Worm (Caenorhabditis elegans) whole organism, L3 larva: ENCODE data around the gene E02H1.5.

Experiments used
- ama-1 ChIP-seq: fragments of 150-350 bp; optimal IDR thresholded peaks from 2 replicates; lab custom pipeline; 2018
- elt-1 ChIP-seq: fragments of 150-350 bp; optimal IDR thresholded peaks from 2 replicates; lab custom pipeline; 2014; ENCODE audit warnings: missing biosample characterization, missing genetic modification characterization
- elt-3 ChIP-seq, 3 experiments: fragments of 150-350 bp in 1 of 3; sonication (generic microtip) in 2 of 3; optimal IDR thresholded peaks; 2 replicates in 2 of 3; 4 replicates in 1 of 3; lab custom pipeline; 2014 to 2017; ENCODE audit warnings: missing biosample characterization in 3 of 3, missing genetic modification characterization in 3 of 3
- eor-1 ChIP-seq, 2 experiments: fragments of 150-350 bp; optimal IDR thresholded peaks; 2 replicates each; lab custom pipeline; 2014 to 2018; ENCODE audit warnings: missing biosample characterization in 2 of 2, missing genetic modification characterization in 2 of 2
- fos-1 ChIP-seq: fragments of 150-350 bp; optimal IDR thresholded peaks from 2 replicates; lab custom pipeline; 2014; ENCODE audit warnings: missing biosample characterization, missing genetic modification characterization
- hmg-11 ChIP-seq: sonication (generic microtip); optimal IDR thresholded peaks from 2 replicates; lab custom pipeline; 2016; ENCODE audit warnings: missing genetic modification characterization, missing compliant biosample characterization
- nhr-11 ChIP-seq: fragments of 150-350 bp; optimal IDR thresholded peaks from 2 replicates; lab custom pipeline; 2014; ENCODE audit warnings: missing biosample characterization, missing genetic modification characterization
- nhr-237 ChIP-seq: fragments of 150-350 bp; optimal IDR thresholded peaks from 2 replicates; lab custom pipeline; 2014; ENCODE audit warnings: missing biosample characterization, missing genetic modification characterization
- nhr-28 ChIP-seq: fragments of 150-350 bp; optimal IDR thresholded peaks from 2 replicates; lab custom pipeline; 2014; ENCODE audit warnings: missing biosample characterization, missing genetic modification characterization
- nhr-77 ChIP-seq: fragments of 150-350 bp; optimal IDR thresholded peaks from 2 replicates; lab custom pipeline; 2014; ENCODE audit warnings: missing biosample characterization, missing genetic modification characterization
- skn-1 ChIP-seq: fragments of 150-350 bp; optimal IDR thresholded peaks from 2 replicates; lab custom pipeline; 2014; ENCODE audit warnings: missing biosample characterization, missing genetic modification characterization
- snpc-4 ChIP-seq: fragments of 150-350 bp; optimal IDR thresholded peaks from 2 replicates; lab custom pipeline; 2014; ENCODE audit warnings: missing biosample characterization, missing genetic modification characterization
- unc-39 ChIP-seq: sonication (generic microtip); optimal IDR thresholded peaks from 4 replicates; lab custom pipeline; 2017; ENCODE audit warnings: missing biosample characterization, missing genetic modification characterization
- unc-62 ChIP-seq: fragments of 150-350 bp; sonication (generic microtip); optimal IDR thresholded peaks from 4 replicates; lab custom pipeline; 2014; ENCODE audit warnings: missing biosample characterization, missing genetic modification reagents, missing genetic modification characterization

- TF ChIP-seq unc-39 (tag; lab: Kevin White, UChicago) (no peak), nhr-77 (tag; lab: Kevin White, UChicago) (no peak), nhr-28 (no peak), eor-1 (tag; optimal IDR thresholded peaks at IDR 0.05; lab: Kevin White, UChicago) (no peak), elt-3 (tag; optimal IDR thresholded peaks at IDR 0.05; lab: Kevin White, UChicago) (peak in 1 of 3 experiments; percentile 43), ama-1 (lab: Kevin White, UChicago) (peak; percentile 81), elt-1 (tag; lab: Kevin White, UChicago) (no peak), unc-62 (GFP tag; lab: Kevin White, UChicago) (no peak), nhr-11 (tag; lab: Kevin White, UChicago) (no peak), hmg-11 (tag; lab: Kevin White, UChicago) (no peak), nhr-237 (tag; lab: Kevin White, UChicago) (no peak), snpc-4 (tag; lab: Kevin White, UChicago) (no peak), skn-1 (no peak), fos-1 (tag; lab: Kevin White, UChicago) (no peak)
Observed at ce11 chrII:9619995-9620535, 25.0 kb downstream of the E02H1.5 start.
